Worm (Caenorhabditis elegans) whole organism, L4/young adult: Measurements from ENCODE around the gene fut-3.

Experiments
- dao-5 ChIP-seq: sonication (generic microtip); optimal IDR thresholded peaks from 2 replicates; lab custom pipeline; 2016; ENCODE audit warnings: missing genotype, missing genetic modification characterization, moderate library complexity, missing compliant biosample characterization
- him-1 ChIP-seq: sonication (generic microtip); optimal IDR thresholded peaks from 2 replicates; lab custom pipeline; 2016; ENCODE audit warnings: missing genotype, missing genetic modification reagents, missing genetic modification characterization, missing compliant biosample characterization

DNA sequence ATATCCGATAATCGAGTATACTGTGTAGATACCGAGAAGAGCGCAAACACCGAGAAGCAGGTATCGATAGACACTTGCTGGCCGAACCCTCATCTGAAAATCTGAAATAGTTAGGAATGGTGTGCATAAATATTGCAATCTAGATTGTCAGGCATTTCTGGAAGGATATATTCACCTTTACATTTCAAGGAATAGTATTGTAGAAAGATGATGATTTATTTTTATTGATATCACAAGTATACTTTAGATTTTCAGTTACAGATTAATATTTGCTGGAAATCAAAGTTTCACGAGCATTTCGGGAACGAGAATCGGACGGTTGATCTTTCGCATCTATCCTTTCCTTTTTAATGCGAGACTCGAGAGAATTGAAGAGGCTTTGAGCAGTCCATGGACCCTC is at the start of gene fut-3:
- TF ChIP-seq him-1, result no peak
- TF ChIP-seq dao-5, result no peak
